Worm (Caenorhabditis elegans): ENCODE data around the gene F30B5.11.
"Not testable (repeated sequence)": the region's sequence is repeated elsewhere in the genome, so short reads cannot be mapped to it uniquely, and the experiment has no call there.

DNA sequence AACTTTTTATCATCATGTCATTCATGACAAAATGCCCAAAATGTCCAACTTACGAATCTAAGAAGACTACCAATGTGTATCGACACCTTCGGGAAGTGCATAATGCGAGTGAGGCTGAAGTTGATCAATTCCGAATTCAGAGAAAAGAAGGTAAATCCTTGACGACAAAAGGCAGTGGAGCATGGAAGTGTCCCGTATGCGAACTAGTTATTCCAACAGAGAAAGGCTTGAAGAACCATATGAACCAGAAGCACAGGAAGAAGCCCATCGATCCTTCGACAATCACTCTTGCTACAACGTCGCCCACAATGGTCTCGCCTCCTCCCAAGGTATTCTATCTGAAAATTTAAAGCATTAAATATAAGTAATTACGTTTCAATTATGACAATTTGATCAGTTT, 33.8 kb downstream of the F30B5.11 start, which contains the start of gene K08D10.11:
- not testable (repeated sequence) for TF ChIP-seq ama-1 (optimal IDR thresholded peaks at IDR 0.05); nhr-11 (tag; optimal IDR thresholded peaks at IDR 0.05)

All from whole organism, L2 larva.